Fruit fly (Drosophila melanogaster) whole organism, larva: ENCODE results near the gene Gr8a.

Experiments
- noc ChIP-seq: fragments of 200-800 bp; sonication (Bioruptor generic); optimal IDR thresholded peaks from 3 replicates; lab custom pipeline; 2019; ENCODE audit warnings: missing biosample characterization, mild to moderate bottlenecking, missing genetic modification characterization, moderate library complexity

Gr8a gene

DNA sequence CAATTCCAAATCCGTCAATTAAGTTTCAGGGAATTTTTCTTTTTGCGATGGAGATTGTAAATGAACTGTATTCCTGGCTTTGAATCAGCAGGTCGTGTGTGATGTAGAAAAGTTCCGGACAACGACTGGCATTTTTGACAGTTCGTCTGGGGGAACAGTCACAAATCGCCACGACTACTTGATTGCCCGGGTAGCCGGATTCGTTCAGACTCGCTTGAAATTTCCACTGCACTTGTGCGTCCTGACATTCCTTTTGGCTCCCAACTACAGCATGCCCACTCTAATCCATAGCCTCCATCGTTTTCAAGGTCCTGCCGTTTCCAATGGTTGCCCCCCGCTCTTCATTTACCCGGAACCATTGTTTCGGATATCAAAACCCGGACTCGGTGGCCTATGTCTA lies 42.9 kb downstream of the Gr8a start, which contains the start of gene CG17440:
Gene CG17440, minus strand, starts transcription at position 101 of the 400 bp plus-strand sequence.
- TF ChIP-seq noc (tag; lab: Kevin White, UChicago): no peak

DNA sequence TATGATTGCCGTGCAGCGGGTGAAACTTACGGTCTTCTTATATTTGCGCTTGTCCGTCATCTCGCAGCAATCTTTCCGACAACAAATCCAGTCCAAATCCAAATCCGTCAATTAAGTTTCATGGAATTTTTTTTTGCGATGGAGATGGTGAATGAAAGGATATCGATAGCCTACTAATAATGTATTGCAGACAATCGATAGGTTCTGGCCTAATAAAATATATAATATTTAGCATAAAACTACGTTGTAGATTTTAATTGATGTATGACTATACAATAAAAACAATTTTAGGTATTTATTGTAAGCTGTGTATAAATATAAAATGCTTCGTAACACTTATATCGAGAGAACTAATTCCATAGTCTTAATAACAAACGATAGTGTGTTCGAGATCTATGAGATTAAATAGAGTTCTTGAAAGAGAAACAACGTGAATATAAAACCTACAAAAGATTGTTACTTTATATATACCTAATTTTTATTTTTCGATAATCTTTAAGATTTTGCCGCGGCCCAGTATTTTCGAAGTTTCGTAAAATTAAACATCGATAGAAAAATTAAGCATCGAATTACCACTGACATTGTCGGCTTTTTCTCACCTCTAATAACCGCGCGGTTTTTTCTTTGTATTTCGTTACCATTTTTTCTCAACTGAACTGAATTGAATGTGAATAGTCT lies 46.0 kb downstream of the Gr8a start, which contains the start of the genes Cfp1 and Aladin:
Gene Cfp1, minus strand, starts transcription at position 131 of the 678 bp plus-strand sequence.
Gene Aladin, plus strand, starts transcription at position 584 of the 678 bp plus-strand sequence.
- no peak for TF ChIP-seq noc (tag; lab: Kevin White, UChicago)
